Fruit fly (Drosophila melanogaster) whole organism, prepupa: Measurements from ENCODE around the gene MESR3.

Experiments
- Blimp-1 ChIP-seq: fragments of 200-800 bp; sonication (Bioruptor generic); optimal IDR thresholded peaks from 3 replicates; lab custom pipeline; 2017; ENCODE audit warnings: missing biosample characterization, missing genetic modification characterization, mild to moderate bottlenecking, moderate library complexity, missing genetic modification reagents
- CG10631 ChIP-seq: fragments of 200-800 bp; sonication (Bioruptor generic); optimal IDR thresholded peaks from 2 replicates; lab custom pipeline; 2016; ENCODE audit warnings: missing biosample characterization, missing genetic modification characterization
- CG10669 ChIP-seq: fragments of 200-800 bp; sonication (Bioruptor generic); optimal IDR thresholded peaks from 3 replicates; lab custom pipeline; 2018; ENCODE audit warnings: missing biosample characterization, mild to moderate bottlenecking, missing genetic modification characterization, moderate library complexity
- CG11294 ChIP-seq: fragments of 200-800 bp; sonication (Bioruptor generic); IDR thresholded peaks from 2 replicates; pipeline ENCODE4 v1.3.6; 2022; ENCODE audit warnings: missing biosample characterization, missing genetic modification characterization
- CG11762 ChIP-seq: fragments of 200-800 bp; sonication (Bioruptor generic); optimal IDR thresholded peaks from 3 replicates; lab custom pipeline; 2016; ENCODE audit warnings: missing biosample characterization, missing genetic modification characterization; ENCODE audit not compliant: insufficient read depth
- CG15336 ChIP-seq: fragments of 200-800 bp; sonication (Bioruptor generic); IDR thresholded peaks from 2 replicates; pipeline ENCODE4 v1.3.6; 2022; ENCODE audit warnings: missing biosample characterization, missing genetic modification characterization
- CG1621 ChIP-seq: fragments of 200-800 bp; sonication (Bioruptor generic); optimal IDR thresholded peaks from 3 replicates; lab custom pipeline; 2018; ENCODE audit warnings: missing biosample characterization, mild to moderate bottlenecking, missing genetic modification characterization
- CG31627 ChIP-seq: fragments of 200-800 bp; sonication (Bioruptor generic); optimal IDR thresholded peaks from 3 replicates; lab custom pipeline; 2016; ENCODE audit warnings: missing biosample characterization, missing genetic modification characterization
- CG3919 ChIP-seq: fragments of 200-800 bp; sonication (Bioruptor generic); optimal IDR thresholded peaks from 3 replicates; lab custom pipeline; 2016; ENCODE audit warnings: missing biosample characterization, missing genetic modification characterization
- CG4318 ChIP-seq: fragments of 200-800 bp; sonication (Bioruptor generic); optimal IDR thresholded peaks from 3 replicates; lab custom pipeline; 2017; ENCODE audit warnings: missing biosample characterization, mild to moderate bottlenecking, missing genetic modification characterization
- CG6808 ChIP-seq: fragments of 200-800 bp; sonication (Bioruptor generic); optimal IDR thresholded peaks from 3 replicates; lab custom pipeline; 2017; ENCODE audit warnings: missing biosample characterization, missing genetic modification characterization, mild to moderate bottlenecking, moderate library complexity, missing genetic modification reagents
- CG8119 ChIP-seq: fragments of 200-800 bp; sonication (Bioruptor generic); IDR thresholded peaks from 3 replicates; pipeline ENCODE4 v1.3.6; 2022; ENCODE audit warnings: missing biosample characterization, missing genetic modification characterization
- CG8319 ChIP-seq: fragments of 200-800 bp; sonication (Bioruptor generic); optimal IDR thresholded peaks from 3 replicates; lab custom pipeline; 2016; ENCODE audit warnings: missing biosample characterization, missing genetic modification characterization
- Eip75B ChIP-seq: fragments of 200-800 bp; sonication (Bioruptor generic); optimal IDR thresholded peaks from 3 replicates; lab custom pipeline; 2016; ENCODE audit warnings: missing biosample characterization, missing genetic modification characterization
- Eip78C ChIP-seq: fragments of 200-800 bp; sonication (Bioruptor generic); peaks from one replicate; lab custom pipeline; 2016; ENCODE audit warnings: missing biosample characterization, missing genetic modification characterization
- Gug ChIP-seq: fragments of 200-800 bp; sonication (Bioruptor generic); IDR thresholded peaks from 2 replicates; pipeline ENCODE4 v1.3.6; 2022; ENCODE audit warnings: missing biosample characterization, missing genetic modification characterization
- Hr38 ChIP-seq: sonication (Bioruptor generic); optimal IDR thresholded peaks from 2 replicates; lab custom pipeline; 2016; ENCODE audit warnings: missing biosample characterization, missing genetic modification characterization
- Hr39 ChIP-seq: fragments of 200-800 bp; sonication (Bioruptor generic); optimal IDR thresholded peaks from 2 replicates; lab custom pipeline; 2016; ENCODE audit warnings: missing biosample characterization, missing genetic modification characterization
- Hr4 ChIP-seq: fragments of 200-800 bp; sonication (Bioruptor generic); optimal IDR thresholded peaks from 3 replicates; lab custom pipeline; 2016; ENCODE audit warnings: missing biosample characterization, missing genetic modification characterization
- Lpt ChIP-seq: fragments of 200-800 bp; sonication (Bioruptor generic); optimal IDR thresholded peaks from 3 replicates; lab custom pipeline; 2016; ENCODE audit warnings: missing biosample characterization, missing genetic modification characterization
- Met ChIP-seq: fragments of 200-800 bp; sonication (Bioruptor generic); optimal IDR thresholded peaks from 3 replicates; lab custom pipeline; 2016; ENCODE audit warnings: missing biosample characterization, missing genetic modification characterization
- OdsH ChIP-seq: fragments of 200-800 bp; sonication (Bioruptor generic); optimal IDR thresholded peaks from 3 replicates; lab custom pipeline; 2016; ENCODE audit warnings: missing biosample characterization, missing genetic modification characterization
- Smox ChIP-seq: fragments of 200-800 bp; sonication (Bioruptor generic); optimal IDR thresholded peaks from 3 replicates; lab custom pipeline; 2016; ENCODE audit warnings: missing biosample characterization, missing genetic modification characterization
- Sox102F ChIP-seq: fragments of 200-800 bp; sonication (Bioruptor generic); optimal IDR thresholded peaks from 2 replicates; lab custom pipeline; 2016; ENCODE audit warnings: missing biosample characterization, mild to moderate bottlenecking, missing genetic modification characterization
- Sox14 ChIP-seq: fragments of 200-800 bp; sonication (Bioruptor generic); optimal IDR thresholded peaks from 3 replicates; lab custom pipeline; 2016; ENCODE audit warnings: missing biosample characterization, missing genetic modification characterization
- acj6 ChIP-seq: fragments of 200-800 bp; sonication (Bioruptor generic); optimal IDR thresholded peaks from 3 replicates; lab custom pipeline; 2016; ENCODE audit warnings: missing biosample characterization, missing genetic modification characterization
- cyc ChIP-seq: fragments of 200-800 bp; sonication (Bioruptor generic); optimal IDR thresholded peaks from 3 replicates; lab custom pipeline; 2016; ENCODE audit warnings: missing biosample characterization, missing genetic modification characterization
- dsx ChIP-seq: fragments of 200-800 bp; optimal IDR thresholded peaks from 3 replicates; lab custom pipeline; 2019; ENCODE audit warnings: missing biosample characterization, mild to moderate bottlenecking, missing genetic modification characterization, moderate library complexity; ENCODE audit not compliant: poor library complexity, severe bottlenecking
- eg ChIP-seq: fragments of 200-800 bp; sonication (Bioruptor generic); IDR thresholded peaks from 3 replicates; pipeline ENCODE4 v1.3.6; 2022; ENCODE audit warnings: missing biosample characterization, missing genetic modification characterization
- esn ChIP-seq: fragments of 200-800 bp; sonication (Bioruptor generic); optimal IDR thresholded peaks from 2 replicates; lab custom pipeline; 2016; ENCODE audit warnings: missing biosample characterization, mild to moderate bottlenecking, missing genetic modification characterization, moderate library complexity
- fd59A ChIP-seq: fragments of 200-800 bp; sonication (Bioruptor generic); optimal IDR thresholded peaks from 2 replicates; lab custom pipeline; 2017; ENCODE audit warnings: missing biosample characterization, mild to moderate bottlenecking, missing genetic modification characterization, missing genetic modification reagents
- fkh ChIP-seq: fragments of 200-800 bp; sonication (Bioruptor generic); optimal IDR thresholded peaks from 3 replicates; lab custom pipeline; 2017; ENCODE audit warnings: missing biosample characterization, mild to moderate bottlenecking, missing genetic modification characterization, moderate library complexity
- pdm3 ChIP-seq: fragments of 200-800 bp; sonication (Bioruptor generic); optimal IDR thresholded peaks from 3 replicates; lab custom pipeline; 2016; ENCODE audit warnings: missing biosample characterization, missing genetic modification characterization
- svp ChIP-seq: fragments of 200-800 bp; sonication (Bioruptor generic); peaks from one replicate; lab custom pipeline; 2016; ENCODE audit warnings: missing biosample characterization, missing genetic modification characterization
- vri ChIP-seq: fragments of 200-800 bp; sonication (Bioruptor generic); optimal IDR thresholded peaks from 3 replicates; lab custom pipeline; 2016; ENCODE audit warnings: missing biosample characterization, mild to moderate bottlenecking, missing genetic modification characterization

The MESR3 gene

DNA sequence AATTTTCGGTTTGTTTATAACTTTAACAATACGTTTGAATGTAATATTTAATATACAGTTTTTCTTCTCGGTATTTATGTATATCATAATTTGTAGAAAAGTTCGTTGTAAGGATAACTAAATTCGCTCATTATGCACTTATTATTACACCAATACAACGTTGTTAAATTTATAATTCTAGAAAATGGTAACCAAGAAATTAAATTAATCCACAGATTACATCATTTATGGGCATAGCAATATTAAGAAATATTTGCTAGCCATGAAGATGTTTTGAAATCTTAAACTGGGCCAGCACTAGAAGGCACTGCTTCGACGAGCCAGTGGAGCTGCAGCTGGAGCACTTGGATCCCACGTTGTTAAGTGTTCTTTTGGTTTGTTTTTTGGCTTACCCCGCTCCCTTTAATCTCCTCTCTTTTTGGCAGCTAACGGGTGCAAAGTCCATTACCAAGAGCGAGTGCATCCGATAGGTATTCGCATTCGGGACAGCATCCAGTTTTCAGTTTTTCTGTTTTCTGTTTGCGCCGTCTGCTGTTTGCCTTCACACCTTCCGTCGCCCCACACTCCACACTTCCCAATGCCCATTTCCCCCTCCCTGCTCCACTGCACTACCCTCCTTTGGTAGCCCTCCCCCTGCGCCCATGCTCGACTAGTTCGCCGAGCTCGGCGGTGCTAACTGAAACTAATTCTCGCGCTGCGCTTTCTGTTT is 44.5 kb upstream of the MESR3 start (continued):
- no peak for TF ChIP-seq Smox (GFP tag; lab: Kevin White, UChicago)
- peak; percentile 81 for TF ChIP-seq eg (GFP tag; lab: Robert Waterston, UW)
- peak; percentile 70 for TF ChIP-seq CG3919 (GFP tag; lab: Kevin White, UChicago)
- TF ChIP-seq CG8319 (GFP tag; lab: Kevin White, UChicago) = no peak
- TF ChIP-seq Eip78C (GFP tag; lab: Kevin White, UChicago) = peak; percentile 2
- peak; percentile 10 for TF ChIP-seq CG10631
- TF ChIP-seq pdm3 (GFP tag; lab: Kevin White, UChicago) = peak; percentile 14
- no peak for TF ChIP-seq Hr39 (GFP tag; lab: Kevin White, UChicago)
- TF ChIP-seq CG1621 = peak; percentile 71
- peak; percentile 81 for TF ChIP-seq Lpt
- TF ChIP-seq CG8119 (GFP tag; lab: Robert Waterston, UW) = peak; percentile 66; the same call in 1 of the 3 replicates
- TF ChIP-seq Sox14 (GFP tag; lab: Kevin White, UChicago) = peak; percentile 18
- TF ChIP-seq Gug (GFP tag; lab: Robert Waterston, UW) = peak; percentile 46; the same call in 1 of the 2 replicates
- no peak for TF ChIP-seq Eip75B
- TF ChIP-seq vri (GFP tag; lab: Kevin White, UChicago) = no peak
- peak; percentile 46 for TF ChIP-seq Met (GFP tag; lab: Kevin White, UChicago)
- peak; percentile 18 for TF ChIP-seq esn (GFP tag; lab: Kevin White, UChicago)
- no peak for TF ChIP-seq OdsH
- TF ChIP-seq dsx (GFP tag; lab: Kevin White, UChicago) = peak; percentile 50
- peak; percentile 26; the same call in 1 of the 2 replicates for TF ChIP-seq CG11294 (GFP tag; lab: Robert Waterston, UW)
- peak; percentile 11 for TF ChIP-seq CG11762 (GFP tag; lab: Kevin White, UChicago)
- peak; percentile 52 for TF ChIP-seq Sox102F
- TF ChIP-seq acj6 = no peak
- TF ChIP-seq Hr38 (GFP tag; lab: Kevin White, UChicago) = no peak
- TF ChIP-seq cyc (GFP tag; lab: Kevin White, UChicago) = no peak
- peak; percentile 55 for TF ChIP-seq CG15336 (GFP tag; lab: Robert Waterston, UW)
- TF ChIP-seq fd59A (GFP tag; lab: Kevin White, UChicago) = no peak
- no peak for TF ChIP-seq fkh (GFP tag; lab: Kevin White, UChicago)
- no peak for TF ChIP-seq CG4318 (GFP tag; lab: Kevin White, UChicago)

DNA sequence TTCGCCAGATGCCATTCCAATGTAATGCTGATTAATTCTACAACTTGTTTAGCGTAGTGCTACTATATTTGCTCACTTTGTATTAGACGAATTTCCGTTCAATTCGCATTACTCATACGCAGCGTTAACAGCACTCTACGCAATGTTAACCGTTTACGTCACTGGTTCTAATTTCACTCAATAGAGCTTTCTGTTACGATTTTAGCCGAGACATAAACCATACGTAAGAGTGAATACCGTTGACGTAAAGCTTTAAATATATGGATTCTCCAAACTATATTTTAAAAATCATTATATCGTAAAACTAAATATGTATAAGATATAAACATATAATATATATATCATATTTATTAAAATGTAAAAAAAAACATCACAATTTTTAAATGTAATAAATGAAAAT is 40.8 kb upstream of the MESR3 start:
- TF ChIP-seq CG10631 (no peak), CG1621 (no peak), CG31627 (no peak), Hr39 (GFP tag; lab: Kevin White, UChicago) (no peak), fd59A (GFP tag; lab: Kevin White, UChicago) (no peak), Gug (GFP tag; lab: Robert Waterston, UW) (no peak), pdm3 (GFP tag; lab: Kevin White, UChicago) (no peak), CG10669 (GFP tag; lab: Kevin White, UChicago) (no peak), svp (GFP tag; lab: Kevin White, UChicago) (no peak), eg (GFP tag; lab: Robert Waterston, UW) (no peak), CG6808 (GFP tag; lab: Kevin White, UChicago) (no peak), CG4318 (GFP tag; lab: Kevin White, UChicago) (no peak), Met (GFP tag; lab: Kevin White, UChicago) (no peak), Blimp-1 (GFP tag; lab: Kevin White, UChicago) (no peak)

DNA sequence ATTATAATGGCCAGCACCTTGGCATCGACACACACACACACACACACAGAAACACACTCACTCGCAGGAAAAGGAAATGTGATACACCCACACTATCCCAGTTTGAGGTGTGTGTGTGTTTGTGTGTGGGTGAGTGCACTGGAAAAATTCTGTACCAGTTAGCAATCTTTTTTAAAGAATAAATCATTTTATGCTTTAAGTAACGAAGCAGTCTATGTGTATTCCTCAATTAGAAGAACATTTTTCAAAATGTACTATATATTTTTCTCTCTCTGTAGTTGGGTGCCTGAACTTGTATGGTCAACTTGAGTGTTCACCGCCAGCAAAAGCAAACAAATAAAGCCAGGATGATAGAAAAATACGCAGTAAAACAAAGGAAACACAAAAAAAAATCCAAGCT is 32.4 kb upstream of the MESR3 start:
- TF ChIP-seq Sox102F (no peak), Hr4 (peak; percentile 15)
